Fruit fly (Drosophila melanogaster) whole organism, embryonic: ENCODE measurements around the gene Gclc.

Source experiments
- Antp ChIP-seq: fragments of 200-800 bp; sonication (Bioruptor generic); optimal IDR thresholded peaks from 3 replicates; lab custom pipeline; 2016; ENCODE audit warnings: missing biosample characterization, missing genetic modification characterization
- Awh ChIP-seq: fragments of 200-800 bp; sonication (Bioruptor generic); IDR thresholded peaks from 2 replicates; pipeline ENCODE4, ENCODE4 v1.3.6; 2022; ENCODE audit warnings: missing biosample characterization, missing genetic modification characterization
- CG10321 ChIP-seq: fragments of 200-800 bp; sonication (Bioruptor generic); IDR thresholded peaks from 2 replicates; pipeline ENCODE4 v1.3.6; 2022; ENCODE audit warnings: missing biosample characterization, missing genetic modification characterization
- CG12155 ChIP-seq: fragments of 200-800 bp; sonication (Bioruptor generic); optimal IDR thresholded peaks from 3 replicates; lab custom pipeline; 2016; ENCODE audit warnings: missing biosample characterization, missing genetic modification characterization
- CG12219 ChIP-seq: fragments of 200-800 bp; sonication (Bioruptor generic); optimal IDR thresholded peaks from 3 replicates; lab custom pipeline; 2018; ENCODE audit warnings: missing biosample characterization, mild to moderate bottlenecking, missing genetic modification characterization
- CG14014 ChIP-seq: fragments of 200-800 bp; sonication (Bioruptor generic); IDR thresholded peaks from 2 replicates; pipeline ENCODE4 v1.3.6; 2022; ENCODE audit warnings: missing biosample characterization, missing genetic modification characterization
- CG14441 ChIP-seq: fragments of 200-800 bp; sonication (Bioruptor generic); IDR thresholded peaks from 2 replicates; pipeline ENCODE4 v1.3.6; 2022; ENCODE audit warnings: missing biosample characterization, missing genetic modification characterization
- CG14710 ChIP-seq: fragments of 200-800 bp; sonication (Bioruptor generic); optimal IDR thresholded peaks from 3 replicates; lab custom pipeline; 2019; ENCODE audit warnings: missing biosample characterization, mild to moderate bottlenecking, missing genetic modification characterization, moderate library complexity
- CG17802 ChIP-seq: fragments of 200-800 bp; sonication (Bioruptor generic); optimal IDR thresholded peaks from 2 replicates; lab custom pipeline; 2018; ENCODE audit warnings: missing biosample characterization, mild to moderate bottlenecking, missing genetic modification characterization, moderate library complexity
- CG1832 ChIP-seq: fragments of 200-800 bp; sonication (Bioruptor generic); optimal IDR thresholded peaks from 2 replicates; lab custom pipeline; 2017; ENCODE audit warnings: missing biosample characterization, mild to moderate bottlenecking, missing genetic modification characterization, inconsistent platforms
- CG30403 ChIP-seq: fragments of 200-800 bp; sonication (Bioruptor generic); optimal IDR thresholded peaks from 3 replicates; lab custom pipeline; 2016; ENCODE audit warnings: missing biosample characterization, missing genetic modification characterization
- CG31224 ChIP-seq: fragments of 200-800 bp; sonication (Bioruptor generic); IDR thresholded peaks from 2 replicates; pipeline ENCODE4 v1.3.6; 2022; ENCODE audit warnings: missing biosample characterization, missing genetic modification characterization
- CG31365 ChIP-seq: fragments of 200-800 bp; sonication (Bioruptor generic); optimal IDR thresholded peaks from 2 replicates; lab custom pipeline; 2018; ENCODE audit warnings: missing biosample characterization, mild to moderate bottlenecking, missing genetic modification characterization
- CG42726 ChIP-seq: fragments of 200-800 bp; sonication (Bioruptor generic); IDR thresholded peaks from 2 replicates; pipeline ENCODE4 v1.3.6; 2022; ENCODE audit warnings: missing biosample characterization, missing genetic modification characterization; ENCODE audit not compliant: partially characterized antibody
- CG6654 ChIP-seq: fragments of 200-800 bp; sonication (Bioruptor generic); optimal IDR thresholded peaks from 2 replicates; lab custom pipeline; 2017; ENCODE audit warnings: missing biosample characterization, mild to moderate bottlenecking, missing genetic modification characterization
- CG6689 ChIP-seq: fragments of 200-800 bp; sonication (Bioruptor generic); IDR thresholded peaks from 2 replicates; pipeline ENCODE4 v1.3.6; 2022; ENCODE audit warnings: missing biosample characterization, missing genetic modification characterization
- CG8765 ChIP-seq: fragments of 200-800 bp; sonication (Bioruptor generic); IDR thresholded peaks from 2 replicates; pipeline ENCODE4 v1.3.6; 2022; ENCODE audit warnings: missing biosample characterization, missing genetic modification characterization
- CG9797 ChIP-seq: fragments of 200-800 bp; sonication (Bioruptor generic); optimal IDR thresholded peaks from 3 replicates; lab custom pipeline; 2018; ENCODE audit warnings: missing biosample characterization, mild to moderate bottlenecking, missing genetic modification characterization
- Elba2 ChIP-seq: fragments of 200-800 bp; sonication (Bioruptor generic); optimal IDR thresholded peaks from 3 replicates; lab custom pipeline; 2016; ENCODE audit warnings: missing biosample characterization, missing genetic modification characterization
- Fer2 ChIP-seq: fragments of 200-800 bp; sonication (Bioruptor generic); optimal IDR thresholded peaks from 2 replicates; lab custom pipeline; 2018; ENCODE audit warnings: missing biosample characterization, mild to moderate bottlenecking, missing genetic modification characterization, moderate library complexity
- GATAe ChIP-seq: fragments of 200-800 bp; sonication (Bioruptor generic); conservative IDR thresholded peaks from 2 replicates; pipeline ENCODE4 v1.3.6; 2022; ENCODE audit warnings: missing biosample characterization, missing genetic modification characterization
- Hr51 ChIP-seq, 2 experiments: fragments of 200-800 bp; sonication (Bioruptor generic); optimal IDR thresholded peaks; 2 replicates in 1 of 2; 3 replicates in 1 of 2; lab custom pipeline; 2016 to 2018; ENCODE audit warnings: missing biosample characterization in 2 of 2, missing genetic modification characterization in 2 of 2, mild to moderate bottlenecking in 1 of 2, moderate library complexity in 1 of 2
- Kr ChIP-seq: fragments of 200-800 bp; sonication (Bioruptor generic); optimal IDR thresholded peaks from 2 replicates; lab custom pipeline; 2017; ENCODE audit warnings: missing biosample characterization, mild to moderate bottlenecking, missing genetic modification characterization
- Mes4 ChIP-seq: fragments of 200-800 bp; sonication (Bioruptor generic); optimal IDR thresholded peaks from 2 replicates; lab custom pipeline; 2016; ENCODE audit warnings: missing biosample characterization, missing genetic modification characterization
- Sin3A ChIP-seq: fragments of >200 bp; optimal IDR thresholded peaks from 2 replicates; lab custom pipeline; 2018
- Sox100B ChIP-seq: fragments of 200-800 bp; sonication (Bioruptor generic); optimal IDR thresholded peaks from 3 replicates; lab custom pipeline; 2018; ENCODE audit warnings: missing biosample characterization, mild to moderate bottlenecking, missing genetic modification characterization
- ase ChIP-seq: fragments of 200-800 bp; sonication (Bioruptor generic); IDR thresholded peaks from 3 replicates; pipeline ENCODE4 v1.3.6; 2022; ENCODE audit warnings: missing biosample characterization, missing genetic modification characterization
- ash1 ChIP-seq: fragments of 200-800 bp; sonication (Bioruptor generic); optimal IDR thresholded peaks from 2 replicates; lab custom pipeline; 2018; ENCODE audit warnings: missing biosample characterization, mild to moderate bottlenecking, missing genetic modification characterization
- bigmax ChIP-seq: fragments of 200-800 bp; sonication (Bioruptor generic); optimal IDR thresholded peaks from 2 replicates; lab custom pipeline; 2018; ENCODE audit warnings: missing biosample characterization, mild to moderate bottlenecking, missing genetic modification characterization
- chm ChIP-seq: fragments of 200-800 bp; sonication (Bioruptor generic); IDR thresholded peaks from 2 replicates; pipeline ENCODE4 v1.3.6; 2022; ENCODE audit warnings: missing biosample characterization, missing genetic modification characterization
- croc ChIP-seq: fragments of 200-800 bp; sonication (Bioruptor generic); conservative IDR thresholded peaks from 3 replicates; pipeline ENCODE4 v1.3.6; 2022; ENCODE audit warnings: missing biosample characterization, missing genetic modification characterization
- cwo ChIP-seq: fragments of 200-800 bp; sonication (Bioruptor generic); optimal IDR thresholded peaks from 3 replicates; lab custom pipeline; 2017; ENCODE audit warnings: missing biosample characterization, missing genetic modification characterization, mild to moderate bottlenecking, moderate library complexity, missing genetic modification reagents
- disco-r ChIP-seq: fragments of 200-800 bp; sonication (Bioruptor generic); optimal IDR thresholded peaks from 2 replicates; lab custom pipeline; 2016; ENCODE audit warnings: missing biosample characterization, missing genetic modification characterization
- esg ChIP-seq: fragments of 200-800 bp; sonication (Bioruptor generic); conservative IDR thresholded peaks from 2 replicates; pipeline ENCODE4 v1.3.6; 2022; ENCODE audit warnings: missing biosample characterization, missing genetic modification characterization
- gem ChIP-seq: fragments of 200-800 bp; sonication (Bioruptor generic); optimal IDR thresholded peaks from 2 replicates; lab custom pipeline; 2019; ENCODE audit warnings: missing biosample characterization, mild to moderate bottlenecking, missing genetic modification characterization, moderate library complexity
- grau ChIP-seq: fragments of 200-800 bp; optimal IDR thresholded peaks from 3 replicates; lab custom pipeline; 2019; ENCODE audit warnings: missing biosample characterization, mild to moderate bottlenecking, missing genetic modification characterization, moderate library complexity
- gro ChIP-seq: fragments of 200-800 bp; sonication (Bioruptor generic); optimal IDR thresholded peaks from 2 replicates; lab custom pipeline; 2016; ENCODE audit warnings: missing biosample characterization, missing genetic modification characterization
- ham ChIP-seq: fragments of 200-800 bp; sonication (Bioruptor generic); IDR thresholded peaks from 2 replicates; pipeline ENCODE4 v1.3.6; 2022; ENCODE audit warnings: missing biosample characterization, missing genetic modification characterization
- knrl ChIP-seq: fragments of 200-800 bp; sonication (Bioruptor generic); IDR thresholded peaks from 3 replicates; pipeline ENCODE4 v1.3.6; 2022; ENCODE audit warnings: missing biosample characterization, missing genetic modification characterization; ENCODE audit not compliant: partially characterized antibody
- lov ChIP-seq, 2 experiments: fragments of 200-800 bp in 1 of 2; fragments of >200 bp in 1 of 2; sonication (Bioruptor generic) in 1 of 2; IDR thresholded peaks in 1 of 2; optimal IDR thresholded peaks in 1 of 2; 2 replicates in 1 of 2; 3 replicates in 1 of 2; pipeline versions ENCODE4 v1.3.6 to Lab custom; 2017 to 2022; ENCODE audit warnings: missing biosample characterization in 1 of 2, missing genetic modification characterization in 1 of 2
- nau ChIP-seq: fragments of 200-800 bp; sonication (Bioruptor generic); optimal IDR thresholded peaks from 3 replicates; lab custom pipeline; 2017; ENCODE audit warnings: missing biosample characterization, mild to moderate bottlenecking, missing genetic modification characterization, missing genetic modification reagents
- row ChIP-seq: fragments of 200-800 bp; sonication (Bioruptor generic); IDR thresholded peaks from 3 replicates; pipeline ENCODE4 v1.3.6; 2022; ENCODE audit warnings: missing biosample characterization, missing genetic modification characterization
- sens ChIP-seq: fragments of 200-800 bp; sonication (Bioruptor generic); peaks from one replicate; lab custom pipeline; 2016; ENCODE audit warnings: missing biosample characterization, missing genetic modification characterization
- sim ChIP-seq: fragments of 200-800 bp; sonication (Bioruptor generic); IDR thresholded peaks from 2 replicates; pipeline ENCODE4 v1.3.6; 2022; ENCODE audit warnings: missing biosample characterization, missing genetic modification characterization
- sug ChIP-seq: fragments of 200-800 bp; optimal IDR thresholded peaks from 2 replicates; lab custom pipeline; 2019; ENCODE audit warnings: missing biosample characterization, mild to moderate bottlenecking, missing genetic modification characterization, moderate library complexity
- trem ChIP-seq: fragments of 200-800 bp; optimal IDR thresholded peaks from 3 replicates; lab custom pipeline; 2019; ENCODE audit warnings: missing biosample characterization, mild to moderate bottlenecking, missing genetic modification characterization, moderate library complexity
- trh ChIP-seq: fragments of 200-800 bp; sonication (Bioruptor generic); optimal IDR thresholded peaks from 2 replicates; lab custom pipeline; 2016; ENCODE audit warnings: missing biosample characterization, missing genetic modification characterization
- unpg ChIP-seq: fragments of 200-800 bp; sonication (Bioruptor generic); optimal IDR thresholded peaks from 3 replicates; lab custom pipeline; 2018; ENCODE audit warnings: missing biosample characterization, mild to moderate bottlenecking, missing genetic modification characterization, moderate library complexity
- zfh2 ChIP-seq: fragments of 200-800 bp; sonication (Bioruptor generic); optimal IDR thresholded peaks from 2 replicates; lab custom pipeline; 2016; ENCODE audit warnings: missing biosample characterization, missing genetic modification characterization

The Gclc gene

dm6 chrX:8061392-8062179, 54.4 kb downstream of the Gclc start, which contains the start of gene mys (continued):
- peak; percentile 84 for TF ChIP-seq Antp (GFP tag; lab: Kevin White, UChicago)
- no peak for TF ChIP-seq CG6654 (GFP tag; lab: Kevin White, UChicago)
- TF ChIP-seq Mes4 (GFP tag; lab: Kevin White, UChicago), result peak; percentile 43
- TF ChIP-seq gem (tag; lab: Kevin White, UChicago), result peak; percentile 38
- peak; percentile 7; the same call in 1 of the 2 replicates for TF ChIP-seq CG10321 (GFP tag; lab: Robert Waterston, UW)
- no peak for TF ChIP-seq CG8765 (GFP tag; lab: Robert Waterston, UW)
- peak; percentile 84 for TF ChIP-seq Sin3A
- TF ChIP-seq zfh2 (GFP tag; lab: Kevin White, UChicago), result peak; percentile 84
- peak; percentile 75 for TF ChIP-seq trem
- TF ChIP-seq CG1832 (GFP tag; lab: Kevin White, UChicago), result no peak
- peak; percentile 72 for TF ChIP-seq CG31365 (tag; lab: Kevin White, UChicago)
- peak; percentile 97 for TF ChIP-seq CG42726 (GFP tag; lab: Robert Waterston, UW)
- TF ChIP-seq sug (tag; lab: Kevin White, UChicago), result peak; percentile 77
- TF ChIP-seq CG6689, result no peak
- TF ChIP-seq nau (GFP tag; lab: Kevin White, UChicago), result peak; percentile 6
- no peak for TF ChIP-seq cwo (GFP tag; lab: Kevin White, UChicago)
- peak; percentile 48 for TF ChIP-seq grau (tag; lab: Kevin White, UChicago)
- TF ChIP-seq trh (GFP tag; lab: Kevin White, UChicago), result peak; percentile 44
- TF ChIP-seq disco-r, result peak; percentile 37
- TF ChIP-seq row (GFP tag; lab: Robert Waterston, UW), result peak; percentile 63
- TF ChIP-seq CG9797 (GFP tag; lab: Kevin White, UChicago), result peak; percentile 100
- peak; percentile 55 for TF ChIP-seq CG17802 (tag; lab: Kevin White, UChicago)
- TF ChIP-seq unpg, result peak; percentile 47
- TF ChIP-seq croc (GFP tag; lab: Robert Waterston, UW), result peak; percentile 30; the same call in 1 of the 3 replicates
- TF ChIP-seq CG12219 (GFP tag; lab: Kevin White, UChicago), result peak; percentile 34
- no peak for TF ChIP-seq sim (GFP tag; lab: Robert Waterston, UW)
- TF ChIP-seq ham, result no peak
- TF ChIP-seq gro, result peak; percentile 88
- TF ChIP-seq CG14014 (GFP tag; lab: Robert Waterston, UW), result peak; percentile 62; the same call in 1 of the 2 replicates
- no peak for TF ChIP-seq Sox100B (GFP tag; lab: Kevin White, UChicago)
- peak; percentile 70 for TF ChIP-seq CG30403 (GFP tag; lab: Kevin White, UChicago)
- TF ChIP-seq ase, result no peak
- TF ChIP-seq bigmax, result no peak
- TF ChIP-seq CG12155, result peak; percentile 78
- TF ChIP-seq GATAe (GFP tag; lab: Robert Waterston, UW), result no peak
- peak; percentile 96 for TF ChIP-seq Elba2
- TF ChIP-seq CG14710, result peak; percentile 85
- TF ChIP-seq knrl (GFP tag; lab: Robert Waterston, UW), result peak; percentile 93
- TF ChIP-seq Fer2 (tag; lab: Kevin White, UChicago), result no peak
- TF ChIP-seq CG31224, result peak; percentile 24; the same call in 1 of the 2 replicates
- peak; percentile 62 for TF ChIP-seq CG14441 (GFP tag; lab: Robert Waterston, UW)
- TF ChIP-seq chm (GFP tag; lab: Robert Waterston, UW), result peak; percentile 83
- TF ChIP-seq Awh, result no peak
- peak in 1 of 2 experiments; percentile 81 for TF ChIP-seq Hr51 (GFP tag; optimal IDR thresholded peaks at IDR 0.05; lab: Kevin White, UChicago)
- no peak for TF ChIP-seq lov (optimal IDR thresholded peaks at IDR 0.05; lab: Kevin White, UChicago)
- TF ChIP-seq lov (GFP tag; IDR thresholded peaks at IDR 0.05; lab: Robert Waterston, UW), result no peak
- TF ChIP-seq Kr (GFP tag; lab: Kevin White, UChicago), result no peak
- peak; percentile 86 for TF ChIP-seq sens
- peak; percentile 1 for TF ChIP-seq ash1 (GFP tag; lab: Kevin White, UChicago)
- no peak for TF ChIP-seq esg (GFP tag; lab: Robert Waterston, UW)
